Worm (Caenorhabditis elegans) whole organism, mixed stage, embryonic: ENCODE data around the gene F20D12.7.

Source experiments
- nhr-76 ChIP-seq: sonication (generic microtip); optimal IDR thresholded peaks from 2 replicates; lab custom pipeline; 2017; ENCODE audit warnings: missing biosample characterization, missing genetic modification characterization
- snpc-4 ChIP-seq: fragments of 150-350 bp; optimal IDR thresholded peaks from 2 replicates; lab custom pipeline; 2014; ENCODE audit warnings: missing biosample characterization, missing genetic modification characterization

DNA sequence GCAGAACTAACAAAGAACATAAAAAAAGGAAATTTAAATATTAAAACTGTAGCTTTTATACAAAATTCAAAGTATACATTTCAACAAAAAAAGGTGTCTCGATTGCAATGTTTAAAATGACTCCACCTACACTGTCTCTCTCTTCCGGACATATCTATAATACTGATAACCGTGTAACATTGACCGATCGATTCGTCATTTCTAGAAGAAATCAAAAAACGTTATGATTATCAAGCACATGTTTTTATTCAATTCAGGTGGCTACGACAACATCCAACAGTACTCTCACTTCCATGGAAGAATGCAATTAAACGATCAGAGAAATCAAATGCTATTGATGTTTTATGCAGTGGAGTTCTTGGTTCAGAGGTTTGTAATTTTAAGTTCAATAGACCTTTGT is 40.2 kb downstream of the F20D12.7 start:
- TF ChIP-seq nhr-76 (tag; lab: Kevin White, UChicago) (no peak), snpc-4 (no peak)
